Fruit fly (Drosophila melanogaster): ENCODE results near the gene Rad9.
A peak's percentile ranks its signal among the peaks of the same experiment; 100 is the strongest.

Gene Rad9

dm6 chr3L:18914100-18914683, 41.8 kb upstream of the Rad9 start, which contains the start of gene COX6AL2:
Gene COX6AL2, minus strand, starts transcription at chr3L:18914150.
- TF ChIP-seq CG10631 (GFP tag; optimal IDR thresholded peaks at IDR 0.05) (no peak), fd85E (GFP tag; optimal IDR thresholded peaks at IDR 0.05) (no peak), Smox (GFP tag; optimal IDR thresholded peaks at IDR 0.05) (no peak), CG11902 (GFP tag; optimal IDR thresholded peaks at IDR 0.05) (no peak), CG32006 (GFP tag; optimal IDR thresholded peaks at IDR 0.05) (no peak), net (GFP tag; optimal IDR thresholded peaks at IDR 0.05) (no peak), acj6 (GFP tag; optimal IDR thresholded peaks at IDR 0.05) (no peak), Gug (GFP tag; IDR thresholded peaks at IDR 0.05) (no peak), Blimp-1 (GFP tag; optimal IDR thresholded peaks at IDR 0.05) (no peak), CG8119 (GFP tag; IDR thresholded peaks at IDR 0.05) (no peak), topi (GFP tag; optimal IDR thresholded peaks at IDR 0.05) (no peak), fkh (GFP tag; optimal IDR thresholded peaks at IDR 0.05) (no peak), CG3919 (GFP tag; optimal IDR thresholded peaks at IDR 0.05) (no peak)

DNA sequence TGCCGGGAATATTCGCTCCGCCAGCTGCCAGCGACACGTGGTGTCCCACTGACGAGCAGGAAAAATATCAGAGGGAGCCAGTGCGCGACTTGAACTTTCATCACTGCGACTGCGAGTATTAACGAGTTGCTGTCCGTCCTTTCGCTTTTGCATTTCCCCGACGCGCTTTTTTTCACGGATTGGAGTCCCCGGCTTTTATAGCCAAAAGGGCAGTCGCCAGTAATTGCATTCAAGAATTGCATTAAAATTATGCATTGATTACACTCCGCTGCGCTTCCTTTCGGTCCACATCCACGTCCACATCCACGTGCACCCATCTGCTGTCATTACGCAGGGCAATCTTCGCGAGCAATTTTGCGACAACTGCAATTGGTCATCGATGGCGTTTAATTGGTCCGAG, 38.7 kb upstream of the Rad9 start, which contains the start of gene Ir75d:
Gene Ir75d, minus strand, starts transcription at position 101 of the 400 bp plus-strand sequence.
- TF ChIP-seq CG6276 (GFP tag; optimal IDR thresholded peaks at IDR 0.05), result no peak
- no peak for TF ChIP-seq CG11762 (GFP tag; optimal IDR thresholded peaks at IDR 0.05; ENCODE audit: insufficient read depth)
- no peak for TF ChIP-seq CG8319 (GFP tag; optimal IDR thresholded peaks at IDR 0.05)
- TF ChIP-seq Sox15 (GFP tag; optimal IDR thresholded peaks at IDR 0.05), result no peak

DNA sequence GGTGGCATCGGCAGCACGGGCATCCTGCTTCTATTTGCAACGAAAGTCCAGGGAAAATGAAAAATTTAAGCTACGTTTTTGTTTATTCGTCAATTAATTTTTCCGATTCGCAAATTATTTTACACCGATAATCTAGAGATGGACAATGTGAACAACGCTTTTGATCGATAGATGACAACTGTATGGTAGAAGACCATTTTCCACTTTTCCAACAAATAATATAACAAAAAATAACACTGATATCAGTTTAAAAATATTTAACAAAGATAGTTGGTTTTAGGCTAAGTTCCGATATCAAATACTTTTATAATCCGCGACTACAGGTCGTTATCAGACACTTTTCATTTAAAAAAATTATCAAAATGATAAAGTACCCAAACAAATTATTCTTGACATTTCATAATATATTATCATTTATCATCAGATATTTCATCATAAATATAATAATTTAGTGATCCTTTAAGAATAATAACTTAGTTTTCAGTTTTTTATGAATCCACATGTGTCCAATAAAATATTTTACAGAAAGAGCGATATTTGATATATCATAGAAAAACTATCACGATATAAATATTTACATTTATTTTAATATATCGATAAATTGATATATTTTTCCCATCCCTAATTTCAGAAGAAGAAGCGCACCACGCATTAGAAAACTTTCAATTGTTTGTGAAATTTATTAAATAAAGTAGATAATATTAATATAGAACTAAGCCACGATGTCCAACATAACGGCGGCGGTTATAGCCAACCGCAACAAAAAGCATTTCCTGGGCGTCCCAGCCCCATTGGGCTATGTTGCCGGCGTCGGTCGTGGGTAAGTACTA, 32.6 kb upstream of the Rad9 start, which contains the start of the genes CSN1b and Prp6:
Gene CSN1b, minus strand, starts transcription at position 159 of the 830 bp plus-strand sequence.
Gene Prp6, plus strand, starts transcription at position 601 of the 830 bp plus-strand sequence.
- TF ChIP-seq CG34406 (GFP tag; optimal IDR thresholded peaks at IDR 0.05) (no peak), pdm3 (GFP tag; optimal IDR thresholded peaks at IDR 0.05) (no peak), Hr38 (GFP tag; optimal IDR thresholded peaks at IDR 0.05) (no peak), CG7368 (GFP tag; optimal IDR thresholded peaks at IDR 0.05) (no peak), topi (GFP tag; optimal IDR thresholded peaks at IDR 0.05) (no peak), OdsH (GFP tag; optimal IDR thresholded peaks at IDR 0.05) (no peak), CG6163 (GFP tag; IDR thresholded peaks at IDR 0.05) (no peak), CG31627 (GFP tag; optimal IDR thresholded peaks at IDR 0.05) (no peak), svp (GFP tag) (no peak), CG9139 (GFP tag; optimal IDR thresholded peaks at IDR 0.05) (no peak), ss (GFP tag; optimal IDR thresholded peaks at IDR 0.05) (no peak), lz (GFP tag; optimal IDR thresholded peaks at IDR 0.05) (no peak), Lpt (GFP tag; optimal IDR thresholded peaks at IDR 0.05) (no peak), CG11294 (GFP tag; IDR thresholded peaks at IDR 0.05) (no peak), CG15336 (GFP tag; IDR thresholded peaks at IDR 0.05) (no peak), fkh (GFP tag; optimal IDR thresholded peaks at IDR 0.05) (no peak), CG6276 (GFP tag; optimal IDR thresholded peaks at IDR 0.05) (no peak)

- TF ChIP-seq pdm3 (GFP tag; optimal IDR thresholded peaks at IDR 0.05) (no peak), dsx (GFP tag; optimal IDR thresholded peaks at IDR 0.05; ENCODE audit: poor library complexity, severe bottlenecking) (peak; percentile 66), esn (GFP tag; optimal IDR thresholded peaks at IDR 0.05) (peak; percentile 15), acj6 (GFP tag; optimal IDR thresholded peaks at IDR 0.05) (no peak)
Observed at dm6 chr3L:18901411-18901810, 29.1 kb upstream of the Rad9 start, which contains the start of the genes arx and CG6843. Gene arx, minus strand, starts transcription at chr3L:18901554. Gene CG6843, plus strand, starts transcription at chr3L:18901594.
